Worm (Caenorhabditis elegans) whole organism, young adult: Measurements from ENCODE around the gene C56C10.4.

ENCODE experiments used
- F23B12.7 ChIP-seq: sonication (generic microtip); optimal IDR thresholded peaks from 2 replicates; lab custom pipeline; 2017; ENCODE audit warnings: missing genetic modification characterization, mild to moderate bottlenecking, missing compliant biosample characterization, antibody characterized with exemption, moderate library complexity; ENCODE audit not compliant: insufficient read depth
- F33H1.4 ChIP-seq: fragments of 200-800 bp; sonication (Bioruptor generic); IDR thresholded peaks from 2 replicates; pipeline ENCODE4 v1.3.6; 2022; ENCODE audit warnings: missing genetic modification reagents, missing genetic modification characterization, missing compliant biosample characterization
- F37B4.10 ChIP-seq: fragments of 200-800 bp; sonication (Bioruptor generic); IDR thresholded peaks from 2 replicates; pipeline ENCODE4 v1.3.6; 2022; ENCODE audit warnings: missing genetic modification characterization, missing compliant biosample characterization
- F52B5.7 ChIP-seq: sonication (generic microtip); optimal IDR thresholded peaks from 2 replicates; lab custom pipeline; 2016; ENCODE audit warnings: mild to moderate bottlenecking, missing genetic modification characterization, missing compliant biosample characterization
- F57C9.4 ChIP-seq: sonication (generic microtip); optimal IDR thresholded peaks from 2 replicates; lab custom pipeline; 2017; ENCODE audit warnings: mild to moderate bottlenecking, missing genetic modification characterization, missing compliant biosample characterization
- Y53F4B.3 ChIP-seq: fragments of 200-800 bp; sonication (Bioruptor generic); IDR thresholded peaks from 2 replicates; pipeline ENCODE4 v1.3.6; 2022; ENCODE audit warnings: missing genetic modification reagents, missing genetic modification characterization, missing compliant biosample characterization
- atf-7 ChIP-seq: sonication (generic microtip); optimal IDR thresholded peaks from 2 replicates; lab custom pipeline; 2017; ENCODE audit warnings: mild to moderate bottlenecking, missing genetic modification characterization, missing compliant biosample characterization
- attf-3 ChIP-seq: fragments of 200-800 bp; sonication (Bioruptor generic); conservative IDR thresholded peaks from 2 replicates; pipeline ENCODE4 v1.3.6; 2022; ENCODE audit warnings: missing genetic modification reagents, missing genetic modification characterization, missing compliant biosample characterization
- attf-5 ChIP-seq: fragments of 200-800 bp; sonication (Bioruptor generic); optimal IDR thresholded peaks from 2 replicates; lab custom pipeline; 2018; ENCODE audit warnings: mild to moderate bottlenecking, missing genetic modification characterization, missing compliant biosample characterization
- ccch-3 ChIP-seq: fragments of 200-800 bp; sonication (Bioruptor generic); optimal IDR thresholded peaks from 2 replicates; lab custom pipeline; 2018; ENCODE audit warnings: mild to moderate bottlenecking, missing genetic modification characterization, missing compliant biosample characterization
- cebp-1 ChIP-seq, 2 experiments: fragments of 200-800 bp in 1 of 2; sonication (Bioruptor generic) in 1 of 2; sonication (generic microtip) in 1 of 2; IDR thresholded peaks in 1 of 2; optimal IDR thresholded peaks in 1 of 2; 2 replicates each; pipeline versions ENCODE4 v1.3.6 to Lab custom; 2017 to 2022; ENCODE audit warnings: missing compliant biosample characterization in 2 of 2, missing genetic modification characterization in 2 of 2, mild to moderate bottlenecking in 1 of 2, missing genetic modification reagents in 1 of 2, moderate library complexity in 1 of 2
- dox-1 ChIP-seq: fragments of 200-800 bp; sonication (Bioruptor generic); IDR thresholded peaks from 2 replicates; pipeline ENCODE4 v1.3.6; 2022; ENCODE audit warnings: missing genetic modification reagents, missing genetic modification characterization, missing compliant biosample characterization
- dpff-1 ChIP-seq: sonication (generic microtip); optimal IDR thresholded peaks from 2 replicates; lab custom pipeline; 2017; ENCODE audit warnings: mild to moderate bottlenecking, missing genetic modification characterization, missing compliant biosample characterization
- egl-18 ChIP-seq: fragments of 200-800 bp; sonication (Bioruptor generic); IDR thresholded peaks from 2 replicates; pipeline ENCODE4 v1.3.6; 2022; ENCODE audit warnings: missing genetic modification reagents, missing genetic modification characterization, missing compliant biosample characterization
- egrh-3 ChIP-seq: fragments of 200-800 bp; sonication (Bioruptor generic); IDR thresholded peaks from 2 replicates; pipeline ENCODE4 v1.3.6; 2022; ENCODE audit warnings: missing genetic modification reagents, missing genetic modification characterization, missing compliant biosample characterization
- ets-4 ChIP-seq: fragments of 200-800 bp; sonication (Bioruptor generic); optimal IDR thresholded peaks from 2 replicates; lab custom pipeline; 2018; ENCODE audit warnings: mild to moderate bottlenecking, missing genetic modification characterization, missing compliant biosample characterization
- hmg-1.2 ChIP-seq: fragments of 200-800 bp; sonication (Bioruptor generic); IDR thresholded peaks from 2 replicates; pipeline ENCODE4 v1.3.6; 2022; ENCODE audit warnings: missing genetic modification reagents, missing genetic modification characterization, missing compliant biosample characterization
- hsf-1 ChIP-seq: fragments of 200-800 bp; sonication (Bioruptor generic); IDR thresholded peaks from 2 replicates; pipeline ENCODE4 v1.3.6; 2022; ENCODE audit warnings: missing genetic modification reagents, missing genetic modification characterization, missing compliant biosample characterization
- lin-35 ChIP-seq, 3 experiments: fragments of 150-350 bp in 2 of 3; sonication (generic microtip) in 1 of 3; optimal IDR thresholded peaks; 2 replicates each; lab custom pipeline; 2014 to 2018; ENCODE audit warnings: missing biosample characterization in 3 of 3, missing genetic modification characterization in 3 of 3, missing genetic modification reagents in 3 of 3
- lsy-27 ChIP-seq: sonication (generic microtip); optimal IDR thresholded peaks from 2 replicates; lab custom pipeline; 2017; ENCODE audit warnings: missing genetic modification characterization, mild to moderate bottlenecking, missing compliant biosample characterization, antibody characterized with exemption, missing genotype, borderline replicate concordance; ENCODE audit not compliant: insufficient read depth
- madf-6 ChIP-seq: fragments of 200-800 bp; sonication (Bioruptor generic); IDR thresholded peaks from 2 replicates; pipeline ENCODE4 v1.3.6; 2022; ENCODE audit warnings: missing genetic modification reagents, missing genetic modification characterization, missing compliant biosample characterization
- nfyb-1 ChIP-seq: fragments of 200-800 bp; sonication (Bioruptor generic); IDR thresholded peaks from 2 replicates; pipeline ENCODE4 v1.3.6; 2022; ENCODE audit warnings: missing genetic modification reagents, missing genetic modification characterization, missing compliant biosample characterization
- nhr-80 ChIP-seq: sonication (generic microtip); optimal IDR thresholded peaks from 2 replicates; lab custom pipeline; 2016; ENCODE audit warnings: missing genetic modification characterization, missing compliant biosample characterization
- pha-4 ChIP-seq: fragments of 150-350 bp; sonication (generic microtip); optimal IDR thresholded peaks from 2 replicates; lab custom pipeline; 2014; ENCODE audit warnings: missing biosample characterization, missing genetic modification reagents, missing genetic modification characterization
- snpc-1.1 ChIP-seq: sonication (generic microtip); optimal IDR thresholded peaks from 2 replicates; lab custom pipeline; 2017; ENCODE audit warnings: missing genetic modification characterization, mild to moderate bottlenecking, missing compliant biosample characterization, antibody characterized with exemption, moderate library complexity, missing genotype, missing genetic modification reagents; ENCODE audit not compliant: insufficient read depth
- snpc-3.4 ChIP-seq: sonication (generic microtip); optimal IDR thresholded peaks from 2 replicates; lab custom pipeline; 2017; ENCODE audit warnings: missing genetic modification characterization, mild to moderate bottlenecking, missing compliant biosample characterization, antibody characterized with exemption, moderate library complexity, missing genotype, missing genetic modification reagents
- snpc-4 ChIP-seq, 5 experiments: fragments of 150-350 bp in 1 of 5; sonication (generic microtip) in 4 of 5; optimal IDR thresholded peaks; 2 replicates each; lab custom pipeline; 2014 to 2018; ENCODE audit warnings: missing genetic modification characterization in 5 of 5, missing biosample characterization in 3 of 5, antibody characterized with exemption in 2 of 5, mild to moderate bottlenecking in 2 of 5, missing compliant biosample characterization in 2 of 5, missing genotype in 2 of 5, moderate library complexity in 2 of 5, missing genetic modification reagents in 1 of 5

The C56C10.4 gene

ce11 chrII:6609315-6609842 lies 26.5 kb downstream of the C56C10.4 start, which contains the start of gene epg-5:
Gene epg-5, minus strand, starts transcription at chrII:6609365.
- TF ChIP-seq egrh-3 (no peak), cebp-1 (GFP tag; IDR thresholded peaks at IDR 0.05; lab: Robert Waterston, UW) (no peak), cebp-1 (tag; optimal IDR thresholded peaks at IDR 0.05; lab: Kevin White, UChicago) (peak; percentile 29), attf-5 (GFP tag; lab: Kevin White, UChicago) (peak; percentile 78), hmg-1.2 (peak; percentile 9; the same call in 1 of the 2 replicates), lsy-27 (tag; lab: Kevin White, UChicago) (no peak), snpc-4 (GFP tag; optimal IDR thresholded peaks at IDR 0.05; lab: Kevin White, UChicago) (no peak), snpc-4 (tag; optimal IDR thresholded peaks at IDR 0.05; lab: Kevin White, UChicago) (peak in 1 of 4 experiments; percentile 3), pha-4 (tag; lab: Kevin White, UChicago) (peak; percentile 54), nhr-80 (tag; lab: Kevin White, UChicago) (peak; percentile 21)
- TF ChIP-seq, all 124 proteins: peak for 6

- no peak for TF ChIP-seq nfyb-1 (GFP tag; lab: Robert Waterston, UW)
- TF ChIP-seq egl-18 (GFP tag; lab: Robert Waterston, UW), result no peak
- TF ChIP-seq hmg-1.2, result no peak
- no peak for TF ChIP-seq attf-3
- no peak for TF ChIP-seq F23B12.7 (tag; lab: Kevin White, UChicago)
These were observed 27.4 kb downstream of the C56C10.4 start for ce11 chrII:6610262-6610661.

DNA sequence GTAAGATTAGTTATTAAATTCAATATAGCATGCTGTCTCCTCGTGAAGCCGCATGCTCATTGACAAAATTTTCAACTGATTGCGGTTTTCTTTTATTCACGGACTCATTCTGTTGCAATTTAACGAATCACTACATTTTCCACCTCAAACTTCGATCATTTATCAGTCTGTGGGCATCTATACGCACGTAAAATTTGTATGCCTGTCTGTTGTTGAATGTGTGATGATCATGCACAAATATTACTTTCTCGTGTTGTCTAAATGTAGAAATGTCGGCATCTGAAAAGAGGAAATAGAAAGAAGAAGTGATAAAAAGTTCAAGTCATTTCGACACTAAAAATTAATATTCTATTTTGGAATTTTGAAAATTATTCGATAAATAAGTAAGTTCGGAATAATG lies 29.7 kb downstream of the C56C10.4 start:
- TF ChIP-seq F37B4.10 (GFP tag; lab: Robert Waterston, UW), result no peak
- TF ChIP-seq nhr-80 (tag; lab: Kevin White, UChicago), result peak; percentile 74
- TF ChIP-seq, all 124 proteins: peak for 1

DNA sequence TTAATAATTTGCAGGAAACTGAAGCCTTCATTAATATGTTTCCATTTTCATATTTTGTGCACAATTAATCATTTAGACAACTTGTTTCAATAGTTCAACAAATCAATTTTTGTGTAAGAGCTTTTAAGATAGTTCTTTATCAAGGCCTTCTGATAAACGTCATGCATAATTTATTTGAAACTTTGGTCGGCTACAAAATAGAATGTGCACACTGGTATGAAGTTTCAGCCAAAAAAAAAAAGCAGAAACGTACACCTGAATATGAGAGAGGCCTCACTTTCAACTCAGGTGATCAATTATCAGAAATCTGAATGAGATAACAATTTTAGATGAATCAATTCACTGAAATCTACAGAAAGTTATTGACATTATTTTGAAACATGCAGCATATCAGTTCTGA lies 31.6 kb downstream of the C56C10.4 start:
- no peak for TF ChIP-seq Y53F4B.3 (GFP tag; lab: Robert Waterston, UW)
- TF ChIP-seq snpc-1.1, result no peak
- TF ChIP-seq nhr-80 (tag; lab: Kevin White, UChicago), result peak; percentile 31
- no peak for TF ChIP-seq F33H1.4 (GFP tag; lab: Robert Waterston, UW)

DNA sequence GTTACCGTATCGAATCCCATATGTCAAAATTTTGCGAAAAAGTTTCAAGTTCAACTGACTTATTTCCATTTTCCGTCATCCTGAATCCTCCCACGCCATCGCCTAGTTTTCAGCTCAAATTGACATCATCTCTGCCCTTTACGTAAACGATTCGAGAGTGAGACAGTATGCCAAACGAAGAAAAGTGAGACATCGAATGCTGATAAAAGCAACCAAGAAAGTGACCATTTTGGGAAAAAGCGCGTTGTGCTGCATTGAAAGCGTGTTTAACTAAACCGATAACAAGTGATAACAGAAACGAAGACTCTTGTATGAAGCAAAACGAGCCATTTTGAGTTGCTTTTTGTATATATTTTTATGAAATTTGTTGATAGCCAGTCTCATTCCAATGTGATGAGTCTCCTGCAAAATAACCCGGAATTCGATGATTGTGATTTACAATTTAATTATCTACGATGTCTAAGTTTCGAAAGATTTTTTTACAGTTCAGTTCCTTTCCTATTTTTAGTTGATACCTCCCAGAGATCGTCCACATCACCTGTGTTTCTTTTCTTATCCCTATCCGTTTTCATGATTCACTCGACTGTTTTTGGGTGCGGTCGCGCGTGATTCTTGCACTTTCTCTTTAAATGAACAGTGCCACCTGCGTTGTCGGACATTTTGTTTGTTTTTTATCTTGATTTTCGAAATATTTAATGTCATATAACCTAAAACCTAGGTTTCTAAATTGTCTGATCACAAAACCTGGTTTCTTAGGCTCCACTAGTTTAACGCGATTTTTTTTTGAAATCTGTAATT lies 32.6 kb downstream of the C56C10.4 start:
- TF ChIP-seq nhr-80 (tag; lab: Kevin White, UChicago) (peak; percentile 94), madf-6 (no peak), F57C9.4 (tag; lab: Kevin White, UChicago) (no peak), hsf-1 (no peak), F52B5.7 (tag; lab: Kevin White, UChicago) (no peak), atf-7 (tag; lab: Kevin White, UChicago) (peak; percentile 38), lin-35 (GFP tag; optimal IDR thresholded peaks at IDR 0.05; lab: Kevin White, UChicago) (no peak), snpc-3.4 (tag; lab: Kevin White, UChicago) (no peak), ets-4 (GFP tag; lab: Kevin White, UChicago) (peak; percentile 34), dox-1 (GFP tag; lab: Robert Waterston, UW) (peak; percentile 59), dpff-1 (no peak), ccch-3 (GFP tag; lab: Kevin White, UChicago) (no peak)
